Worm (Caenorhabditis elegans) whole organism, L3 larva: ENCODE measurements around the gene gpd-4.

ENCODE experiments used
- aly-2 ChIP-seq: fragments of 150-350 bp; optimal IDR thresholded peaks from 2 replicates; lab custom pipeline; 2014; ENCODE audit warnings: missing biosample characterization, missing genetic modification characterization
- ama-1 ChIP-seq: fragments of 150-350 bp; optimal IDR thresholded peaks from 2 replicates; lab custom pipeline; 2018
- ceh-9 ChIP-seq: sonication (generic microtip); optimal IDR thresholded peaks from 2 replicates; lab custom pipeline; 2018; ENCODE audit warnings: missing biosample characterization, missing genetic modification characterization
- egl-27 ChIP-seq: sonication (generic microtip); optimal IDR thresholded peaks from 4 replicates; lab custom pipeline; 2017; ENCODE audit warnings: missing biosample characterization, missing genetic modification reagents, missing genetic modification characterization
- elt-2 ChIP-seq: sonication (generic microtip); optimal IDR thresholded peaks from 2 replicates; lab custom pipeline; 2016; ENCODE audit warnings: missing genetic modification reagents, mild to moderate bottlenecking, missing genetic modification characterization, missing compliant biosample characterization
- elt-3 ChIP-seq, 3 experiments: fragments of 150-350 bp in 1 of 3; sonication (generic microtip) in 2 of 3; optimal IDR thresholded peaks; 2 replicates in 2 of 3; 4 replicates in 1 of 3; lab custom pipeline; 2014 to 2017; ENCODE audit warnings: missing biosample characterization in 3 of 3, missing genetic modification characterization in 3 of 3
- lin-39 ChIP-seq: fragments of 150-350 bp; optimal IDR thresholded peaks from 2 replicates; lab custom pipeline; 2018; ENCODE audit warnings: missing biosample characterization, missing genetic modification reagents, missing genetic modification characterization
- mdl-1 ChIP-seq: fragments of 150-350 bp; optimal IDR thresholded peaks from 2 replicates; lab custom pipeline; 2014; ENCODE audit warnings: missing biosample characterization, missing genetic modification characterization
- nhr-12 ChIP-seq: fragments of 150-350 bp; optimal IDR thresholded peaks from 2 replicates; lab custom pipeline; 2014; ENCODE audit warnings: missing biosample characterization, missing genetic modification characterization
- nhr-23 ChIP-seq: fragments of 150-350 bp; optimal IDR thresholded peaks from 2 replicates; lab custom pipeline; 2014; ENCODE audit warnings: missing biosample characterization, missing genetic modification reagents, missing genetic modification characterization
- nhr-25 ChIP-seq: sonication (generic microtip); optimal IDR thresholded peaks from 2 replicates; lab custom pipeline; 2017; ENCODE audit warnings: missing biosample characterization, missing genetic modification characterization
- snpc-4 ChIP-seq: fragments of 150-350 bp; optimal IDR thresholded peaks from 2 replicates; lab custom pipeline; 2014; ENCODE audit warnings: missing biosample characterization, missing genetic modification characterization
- ztf-11 ChIP-seq: fragments of 150-350 bp; optimal IDR thresholded peaks from 2 replicates; lab custom pipeline; 2014; ENCODE audit warnings: missing biosample characterization, missing genetic modification characterization

- TF ChIP-seq ztf-11 (tag; lab: Kevin White, UChicago) = no peak
- TF ChIP-seq mdl-1 (tag; lab: Kevin White, UChicago) = no peak
- no peak for TF ChIP-seq egl-27 (tag; lab: Kevin White, UChicago)
- no peak for TF ChIP-seq aly-2
- TF ChIP-seq snpc-4 = no peak
- TF ChIP-seq nhr-12 = no peak
- no peak for TF ChIP-seq ama-1
- no peak for TF ChIP-seq nhr-23 (tag; lab: Kevin White, UChicago)
- TF ChIP-seq lin-39 (tag; lab: Kevin White, UChicago) = no peak
- TF ChIP-seq nhr-25 = no peak
- no peak for TF ChIP-seq elt-2
- no peak for TF ChIP-seq ceh-9
- no peak for TF ChIP-seq elt-3 (tag; optimal IDR thresholded peaks at IDR 0.05; lab: Kevin White, UChicago)
Measured at ce11 chrII:10127389-10127788, 43.7 kb upstream of the gpd-4 start, which contains the start of gene F27E5.8.
